Worm (Caenorhabditis elegans): ENCODE data around the gene Y54G2A.10.

- TF ChIP-seq nhr-19 (GFP tag; conservative IDR thresholded peaks at IDR 0.05) (no peak), irx-1 (tag; optimal IDR thresholded peaks at IDR 0.05) (no peak), ztf-11 (tag; optimal IDR thresholded peaks at IDR 0.05) (no peak), mep-1 (tag; optimal IDR thresholded peaks at IDR 0.05) (no peak), aly-2 (tag; optimal IDR thresholded peaks at IDR 0.05) (no peak), sox-4 (tag; optimal IDR thresholded peaks at IDR 0.05) (no peak), xbp-1 (tag; optimal IDR thresholded peaks at IDR 0.05) (no peak), snpc-4 (tag; optimal IDR thresholded peaks at IDR 0.05) (no peak), nhr-11 (tag; optimal IDR thresholded peaks at IDR 0.05) (no peak), lin-15B (tag; optimal IDR thresholded peaks at IDR 0.05) (no peak), unc-130 (tag; optimal IDR thresholded peaks at IDR 0.05) (no peak)
Observed at ce11 chrIV:2764160-2764559, 35.3 kb upstream of the Y54G2A.10 start.
